Worm (Caenorhabditis elegans) whole organism, L4/young adult: Measurements from ENCODE around the gene sri-43.

Source experiments
- dao-5 ChIP-seq: sonication (generic microtip); optimal IDR thresholded peaks from 2 replicates; lab custom pipeline; 2016; ENCODE audit warnings: missing genotype, missing genetic modification characterization, moderate library complexity, missing compliant biosample characterization
- him-1 ChIP-seq: sonication (generic microtip); optimal IDR thresholded peaks from 2 replicates; lab custom pipeline; 2016; ENCODE audit warnings: missing genotype, missing genetic modification reagents, missing genetic modification characterization, missing compliant biosample characterization

- TF ChIP-seq him-1 (tag; lab: Kevin White, UChicago), result no peak
- no peak for TF ChIP-seq dao-5 (tag; lab: Kevin White, UChicago)
Observed at ce11 chrII:3111147-3111546, 33.3 kb downstream of the sri-43 start, which contains the start of gene Y25C1A.13.
